Fruit fly (Drosophila melanogaster) whole organism, embryonic: ENCODE measurements around the gene M6.

Experiments
- Antp ChIP-seq: fragments of 200-800 bp; sonication (Bioruptor generic); optimal IDR thresholded peaks from 3 replicates; lab custom pipeline; 2016; ENCODE audit warnings: missing biosample characterization, missing genetic modification characterization
- Blimp-1 ChIP-seq: fragments of 200-800 bp; sonication (Bioruptor generic); optimal IDR thresholded peaks from 3 replicates; lab custom pipeline; 2018; ENCODE audit warnings: missing biosample characterization, missing genetic modification characterization, mild to moderate bottlenecking, moderate library complexity, missing genetic modification reagents
- CG10267 ChIP-seq: fragments of 200-800 bp; sonication (Bioruptor generic); optimal IDR thresholded peaks from 2 replicates; lab custom pipeline; 2018; ENCODE audit warnings: missing biosample characterization, mild to moderate bottlenecking, missing genetic modification characterization, moderate library complexity
- CG11085 ChIP-seq: fragments of 200-800 bp; sonication (Bioruptor generic); IDR thresholded peaks from 2 replicates; pipeline ENCODE4 v1.3.6; 2022; ENCODE audit warnings: missing biosample characterization, missing genetic modification characterization
- CG13424 ChIP-seq: fragments of 200-800 bp; sonication (Bioruptor generic); optimal IDR thresholded peaks from 2 replicates; lab custom pipeline; 2019; ENCODE audit warnings: missing biosample characterization, mild to moderate bottlenecking, missing genetic modification characterization, moderate library complexity
- CG14014 ChIP-seq: fragments of 200-800 bp; sonication (Bioruptor generic); IDR thresholded peaks from 2 replicates; pipeline ENCODE4 v1.3.6; 2022; ENCODE audit warnings: missing biosample characterization, missing genetic modification characterization
- CG17568 ChIP-seq: fragments of 200-800 bp; sonication (Bioruptor generic); optimal IDR thresholded peaks from 2 replicates; lab custom pipeline; 2018; ENCODE audit warnings: missing biosample characterization, mild to moderate bottlenecking, missing genetic modification characterization, moderate library complexity
- CG17829 ChIP-seq: fragments of 200-800 bp; optimal IDR thresholded peaks from 2 replicates; lab custom pipeline; 2019; ENCODE audit warnings: missing biosample characterization, mild to moderate bottlenecking, missing genetic modification characterization, moderate library complexity
- CG2202 ChIP-seq: fragments of 200-800 bp; sonication (Bioruptor generic); optimal IDR thresholded peaks from 2 replicates; lab custom pipeline; 2018; ENCODE audit warnings: missing biosample characterization, mild to moderate bottlenecking, missing genetic modification characterization
- CG3163 ChIP-seq: fragments of 200-800 bp; sonication (Bioruptor generic); optimal IDR thresholded peaks from 3 replicates; lab custom pipeline; 2016; ENCODE audit warnings: missing biosample characterization, missing genetic modification characterization
- CG32532 ChIP-seq: fragments of 200-800 bp; sonication (Bioruptor generic); IDR thresholded peaks from 2 replicates; pipeline ENCODE4 v1.3.6; 2022; ENCODE audit warnings: missing biosample characterization, missing genetic modification characterization
- CG32767 ChIP-seq: fragments of 200-800 bp; sonication (Bioruptor generic); IDR thresholded peaks from 2 replicates; pipeline ENCODE4 v1.3.6; 2022; ENCODE audit warnings: missing biosample characterization, missing genetic modification characterization
- CG3726 ChIP-seq: fragments of 200-800 bp; sonication (Bioruptor generic); IDR thresholded peaks from 3 replicates; pipeline ENCODE4, ENCODE4 v1.3.6; 2022; ENCODE audit warnings: missing biosample characterization, missing genetic modification characterization
- CG4282 ChIP-seq: fragments of 200-800 bp; sonication (Bioruptor generic); optimal IDR thresholded peaks from 2 replicates; lab custom pipeline; 2016; ENCODE audit warnings: missing biosample characterization, missing genetic modification characterization
- CG43689 ChIP-seq: fragments of 200-800 bp; sonication (Bioruptor generic); IDR thresholded peaks from 2 replicates; pipeline ENCODE4 v1.3.6; 2022; ENCODE audit warnings: missing biosample characterization, missing genetic modification characterization
- CG6175 ChIP-seq: fragments of 200-800 bp; sonication (Bioruptor generic); IDR thresholded peaks from 3 replicates; pipeline ENCODE4 v1.3.6; 2022; ENCODE audit warnings: missing biosample characterization, missing genetic modification characterization
- CG6813 ChIP-seq: fragments of 200-800 bp; sonication (Bioruptor generic); optimal IDR thresholded peaks from 2 replicates; lab custom pipeline; 2017; ENCODE audit warnings: missing biosample characterization, missing genetic modification characterization, mild to moderate bottlenecking, moderate library complexity, missing genetic modification reagents
- CG8290 ChIP-seq, 3 experiments: fragments of 200-800 bp; sonication (Bioruptor generic); optimal IDR thresholded peaks; 2 replicates each; lab custom pipeline; 2016 to 2019; ENCODE audit warnings: missing biosample characterization in 3 of 3, missing genetic modification characterization in 3 of 3, mild to moderate bottlenecking in 2 of 3, moderate library complexity in 1 of 3
- CG8478 ChIP-seq: fragments of >200 bp; optimal IDR thresholded peaks from 2 replicates; lab custom pipeline; 2018
- CG9876 ChIP-seq: fragments of 200-800 bp; sonication (Bioruptor generic); optimal IDR thresholded peaks from 2 replicates; lab custom pipeline; 2016; ENCODE audit warnings: missing biosample characterization, missing genetic modification characterization
- CTCF ChIP-seq: fragments of 200-800 bp; sonication (Bioruptor generic); optimal IDR thresholded peaks from 2 replicates; lab custom pipeline; 2017; ENCODE audit warnings: missing biosample characterization, mild to moderate bottlenecking, missing genetic modification characterization, moderate library complexity
- CoRest ChIP-seq: fragments of 200-800 bp; sonication (Bioruptor generic); optimal IDR thresholded peaks from 3 replicates; lab custom pipeline; 2018; ENCODE audit warnings: missing biosample characterization, mild to moderate bottlenecking, missing genetic modification characterization, moderate library complexity
- Dp ChIP-seq: fragments of 200-800 bp; sonication (Bioruptor generic); optimal IDR thresholded peaks from 2 replicates; lab custom pipeline; 2018; ENCODE audit warnings: missing biosample characterization, mild to moderate bottlenecking, missing genetic modification characterization, moderate library complexity
- Eip74EF ChIP-seq, 2 experiments: fragments of 200-800 bp in 1 of 2; fragments of >200 bp in 1 of 2; sonication (Bioruptor generic) in 1 of 2; optimal IDR thresholded peaks; 2 replicates each; lab custom pipeline; 2017 to 2019; ENCODE audit warnings: missing biosample characterization in 2 of 2, missing genetic modification characterization in 2 of 2, mild to moderate bottlenecking in 1 of 2, moderate library complexity in 1 of 2
- Ets97D ChIP-seq: fragments of 200-800 bp; sonication (Bioruptor generic); optimal IDR thresholded peaks from 3 replicates; lab custom pipeline; 2016; ENCODE audit warnings: missing biosample characterization, missing genetic modification characterization
- HHEX ChIP-seq: fragments of 200-800 bp; sonication (Bioruptor generic); optimal IDR thresholded peaks from 3 replicates; lab custom pipeline; 2017; ENCODE audit warnings: missing biosample characterization, mild to moderate bottlenecking, missing genetic modification characterization, missing genetic modification reagents
- Hr78 ChIP-seq, 2 experiments: fragments of 200-800 bp in 1 of 2; fragments of >200 bp in 1 of 2; sonication (Bioruptor generic) in 1 of 2; optimal IDR thresholded peaks; 2 replicates each; lab custom pipeline; 2017 to 2019; ENCODE audit warnings: missing biosample characterization in 2 of 2, missing genetic modification characterization in 2 of 2, mild to moderate bottlenecking in 1 of 2, moderate library complexity in 1 of 2
- MBD-R2 ChIP-seq: fragments of 200-800 bp; sonication (Bioruptor generic); IDR thresholded peaks from 2 replicates; pipeline ENCODE4 v1.3.6; 2022; ENCODE audit warnings: missing biosample characterization, missing genetic modification characterization
- Max ChIP-seq: fragments of 200-800 bp; sonication (Bioruptor generic); optimal IDR thresholded peaks from 2 replicates; lab custom pipeline; 2016; ENCODE audit warnings: missing biosample characterization, mild to moderate bottlenecking, missing genetic modification characterization
- Meics ChIP-seq: fragments of 200-800 bp; sonication (Bioruptor generic); optimal IDR thresholded peaks from 2 replicates; lab custom pipeline; 2017; ENCODE audit warnings: missing biosample characterization, mild to moderate bottlenecking, missing genetic modification characterization
- Mrtf ChIP-seq: fragments of 200-800 bp; sonication (Bioruptor generic); IDR thresholded peaks from 3 replicates; pipeline ENCODE4 v1.3.6; 2022; ENCODE audit warnings: missing biosample characterization, missing genetic modification characterization
- Myb ChIP-seq: fragments of 200-800 bp; sonication (Bioruptor generic); optimal IDR thresholded peaks from 2 replicates; lab custom pipeline; 2016; ENCODE audit warnings: missing biosample characterization, missing genetic modification characterization
- Nf-YC ChIP-seq: fragments of 200-800 bp; optimal IDR thresholded peaks from 3 replicates; lab custom pipeline; 2019; ENCODE audit warnings: missing biosample characterization, mild to moderate bottlenecking, missing genetic modification characterization, moderate library complexity
- Ptx1 ChIP-seq: fragments of 200-800 bp; sonication (Bioruptor generic); IDR thresholded peaks from 2 replicates; pipeline ENCODE4 v1.3.6; 2022; ENCODE audit warnings: missing biosample characterization, missing genetic modification characterization
- ase ChIP-seq: fragments of 200-800 bp; sonication (Bioruptor generic); IDR thresholded peaks from 3 replicates; pipeline ENCODE4 v1.3.6; 2022; ENCODE audit warnings: missing biosample characterization, missing genetic modification characterization
- ash1 ChIP-seq: fragments of 200-800 bp; sonication (Bioruptor generic); optimal IDR thresholded peaks from 2 replicates; lab custom pipeline; 2018; ENCODE audit warnings: missing biosample characterization, mild to moderate bottlenecking, missing genetic modification characterization
- ato ChIP-seq: fragments of 200-800 bp; sonication (Bioruptor generic); IDR thresholded peaks from 2 replicates; pipeline ENCODE4 v1.3.6; 2022; ENCODE audit warnings: missing biosample characterization, missing genetic modification characterization; ENCODE audit not compliant: partially characterized antibody
- chm ChIP-seq: fragments of 200-800 bp; sonication (Bioruptor generic); IDR thresholded peaks from 2 replicates; pipeline ENCODE4 v1.3.6; 2022; ENCODE audit warnings: missing biosample characterization, missing genetic modification characterization
- jumu ChIP-seq: fragments of 200-800 bp; sonication (Bioruptor generic); optimal IDR thresholded peaks from 3 replicates; lab custom pipeline; 2016; ENCODE audit warnings: missing biosample characterization, missing genetic modification characterization
- lmd ChIP-seq: fragments of 200-800 bp; sonication (Bioruptor generic); IDR thresholded peaks from 2 replicates; pipeline ENCODE4 v1.3.6; 2022; ENCODE audit warnings: missing biosample characterization, missing genetic modification characterization
- lov ChIP-seq, 2 experiments: fragments of 200-800 bp in 1 of 2; fragments of >200 bp in 1 of 2; sonication (Bioruptor generic) in 1 of 2; IDR thresholded peaks in 1 of 2; optimal IDR thresholded peaks in 1 of 2; 2 replicates in 1 of 2; 3 replicates in 1 of 2; pipeline versions ENCODE4 v1.3.6 to Lab custom; 2017 to 2022; ENCODE audit warnings: missing biosample characterization in 1 of 2, missing genetic modification characterization in 1 of 2
- pzg ChIP-seq: fragments of 200-800 bp; sonication (Bioruptor generic); optimal IDR thresholded peaks from 3 replicates; lab custom pipeline; 2018; ENCODE audit warnings: missing biosample characterization, mild to moderate bottlenecking, missing genetic modification characterization, moderate library complexity
- schlank ChIP-seq: fragments of 200-800 bp; sonication (Bioruptor generic); optimal IDR thresholded peaks from 2 replicates; lab custom pipeline; 2018; ENCODE audit warnings: missing biosample characterization, mild to moderate bottlenecking, missing genetic modification characterization
- sima ChIP-seq: fragments of 200-800 bp; sonication (Bioruptor generic); optimal IDR thresholded peaks from 2 replicates; lab custom pipeline; 2016; ENCODE audit warnings: missing biosample characterization, missing genetic modification characterization
- slp2 ChIP-seq: fragments of 200-800 bp; sonication (Bioruptor generic); optimal IDR thresholded peaks from 2 replicates; lab custom pipeline; 2016; ENCODE audit warnings: missing biosample characterization, missing genetic modification characterization
- so ChIP-seq: fragments of 200-800 bp; sonication (Bioruptor generic); IDR thresholded peaks from 3 replicates; pipeline ENCODE4 v1.3.6; 2022; ENCODE audit warnings: missing biosample characterization, missing genetic modification characterization
- tup ChIP-seq: fragments of 200-800 bp; sonication (Bioruptor generic); optimal IDR thresholded peaks from 2 replicates; lab custom pipeline; 2016; ENCODE audit warnings: missing biosample characterization, mild to moderate bottlenecking, missing genetic modification characterization, moderate library complexity
- vfl ChIP-seq: fragments of 200-800 bp; sonication (Bioruptor generic); optimal IDR thresholded peaks from 2 replicates; lab custom pipeline; 2016; ENCODE audit warnings: missing biosample characterization, missing genetic modification characterization
- vvl ChIP-seq: fragments of 200-800 bp; sonication (Bioruptor generic); IDR thresholded peaks from 2 replicates; pipeline ENCODE4 v1.3.6; 2022; ENCODE audit warnings: missing biosample characterization, missing genetic modification characterization
- wdn ChIP-seq: fragments of 200-800 bp; sonication (Bioruptor generic); IDR thresholded peaks from 2 replicates; pipeline ENCODE4 v1.3.6; 2022; ENCODE audit warnings: missing biosample characterization, missing genetic modification characterization
- z ChIP-seq: fragments of 200-800 bp; sonication (Bioruptor generic); IDR thresholded peaks from 3 replicates; pipeline ENCODE4 v1.3.6; 2022; ENCODE audit warnings: missing biosample characterization, missing genetic modification characterization
- zfh1 ChIP-seq: fragments of 200-800 bp; sonication (Bioruptor generic); IDR thresholded peaks from 3 replicates; pipeline ENCODE4 v1.3.6; 2022; ENCODE audit warnings: missing biosample characterization, missing genetic modification characterization

M6 gene

DNA sequence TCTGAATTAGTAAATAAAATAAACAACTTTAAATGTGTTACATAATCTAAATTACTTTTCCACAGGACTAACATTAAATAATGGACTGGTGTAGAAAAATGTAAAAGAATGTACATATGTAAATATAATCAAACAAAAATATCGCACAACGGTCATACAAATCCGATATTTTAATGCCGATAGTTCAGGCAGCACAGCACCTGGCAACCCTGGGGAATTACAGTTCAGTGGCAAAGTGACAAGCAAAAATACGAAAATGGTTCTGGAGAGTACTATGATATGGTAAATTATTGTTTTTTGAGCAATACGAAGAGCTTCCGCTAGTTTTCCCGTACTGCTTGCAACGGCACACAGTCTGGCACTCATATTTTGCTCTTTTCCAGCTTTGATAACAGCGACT, 29.2 kb downstream of the M6 start, which contains the start of gene Rpn10:
Rpn10 (plus strand) TSS at position 144 of the 400 bp plus-strand sequence.
- no peak for TF ChIP-seq slp2 (GFP tag; lab: Kevin White, UChicago)
- TF ChIP-seq CG2202 (tag; lab: Kevin White, UChicago), result no peak
- no peak for TF ChIP-seq CG32767 (GFP tag; lab: Robert Waterston, UW)
- no peak for TF ChIP-seq chm
- TF ChIP-seq CG17829 (tag; lab: Kevin White, UChicago), result peak; percentile 58
- TF ChIP-seq wdn (GFP tag; lab: Robert Waterston, UW), result no peak
- TF ChIP-seq CG8478 (lab: Kevin White, UChicago), result no peak
- TF ChIP-seq Hr78 (GFP tag; optimal IDR thresholded peaks at IDR 0.05; lab: Kevin White, UChicago), result peak in 1 of 2 experiments; percentile 99
- peak; percentile 67 for TF ChIP-seq CoRest (tag; lab: Kevin White, UChicago)
- no peak for TF ChIP-seq CG4282 (GFP tag; lab: Kevin White, UChicago)
- no peak for TF ChIP-seq Nf-YC (tag; lab: Kevin White, UChicago)
- no peak for TF ChIP-seq Ptx1 (GFP tag; lab: Robert Waterston, UW)
- TF ChIP-seq Max (GFP tag; lab: Kevin White, UChicago), result no peak
- TF ChIP-seq CG32532 (GFP tag; lab: Robert Waterston, UW), result peak; percentile 71
- TF ChIP-seq ash1 (GFP tag; lab: Kevin White, UChicago), result no peak
- TF ChIP-seq ato (GFP tag; lab: Robert Waterston, UW), result peak; percentile 97
- TF ChIP-seq vvl (GFP tag; lab: Robert Waterston, UW), result no peak; the same call in 1 of the 2 replicates
- no peak for TF ChIP-seq Blimp-1
- no peak for TF ChIP-seq jumu (GFP tag; lab: Kevin White, UChicago)
- peak; percentile 73 for TF ChIP-seq CTCF (GFP tag; lab: Kevin White, UChicago)
- peak; percentile 76 for TF ChIP-seq Ets97D (GFP tag; lab: Kevin White, UChicago)
- no peak for TF ChIP-seq lov (optimal IDR thresholded peaks at IDR 0.05; lab: Kevin White, UChicago)
- no peak for TF ChIP-seq lov (GFP tag; IDR thresholded peaks at IDR 0.05; lab: Robert Waterston, UW)
- peak; percentile 59 for TF ChIP-seq Dp (GFP tag; lab: Kevin White, UChicago)
- no peak for TF ChIP-seq sima (GFP tag; lab: Kevin White, UChicago)
- TF ChIP-seq CG3726 (GFP tag; lab: Robert Waterston, UW), result no peak
- TF ChIP-seq vfl (GFP tag; lab: Kevin White, UChicago), result no peak
- TF ChIP-seq CG13424 (tag; lab: Kevin White, UChicago), result peak; percentile 44
- TF ChIP-seq CG6175 (GFP tag; lab: Robert Waterston, UW), result no peak
- no peak for TF ChIP-seq HHEX
- no peak for TF ChIP-seq z (GFP tag; lab: Robert Waterston, UW)
- TF ChIP-seq so, result no peak
- peak; percentile 94 for TF ChIP-seq pzg (GFP tag; lab: Kevin White, UChicago)
- no peak for TF ChIP-seq Meics (GFP tag; lab: Kevin White, UChicago)
- no peak for TF ChIP-seq Mrtf (GFP tag; lab: Robert Waterston, UW)
- peak; percentile 82 for TF ChIP-seq Myb
- TF ChIP-seq CG17568, result no peak
- TF ChIP-seq Eip74EF (GFP tag; optimal IDR thresholded peaks at IDR 0.05; lab: Kevin White, UChicago), result no peak
- no peak for TF ChIP-seq CG9876 (GFP tag; lab: Kevin White, UChicago)
- TF ChIP-seq MBD-R2 (GFP tag; lab: Robert Waterston, UW), result peak; percentile 99
- no peak for TF ChIP-seq lmd (GFP tag; lab: Robert Waterston, UW)
- peak; percentile 58 for TF ChIP-seq CG10267 (tag; lab: Kevin White, UChicago)
- no peak for TF ChIP-seq ase (GFP tag; lab: Robert Waterston, UW)
- peak; percentile 49; the same call in 1 of the 2 replicates for TF ChIP-seq CG14014 (GFP tag; lab: Robert Waterston, UW)
- TF ChIP-seq CG43689, result no peak
- no peak for TF ChIP-seq zfh1 (GFP tag; lab: Robert Waterston, UW)
- TF ChIP-seq CG11085, result no peak
- no peak for TF ChIP-seq CG6813 (GFP tag; lab: Kevin White, UChicago)
- TF ChIP-seq CG3163 (GFP tag; lab: Kevin White, UChicago), result no peak
- no peak for TF ChIP-seq schlank (tag; lab: Kevin White, UChicago)
- peak; percentile 50 for TF ChIP-seq CG8290 (GFP tag; optimal IDR thresholded peaks at IDR 0.05; lab: Kevin White, UChicago)
- TF ChIP-seq CG8290 (tag; optimal IDR thresholded peaks at IDR 0.05; lab: Kevin White, UChicago), result peak in 1 of 2 experiments; percentile 66
- TF ChIP-seq tup (GFP tag; lab: Kevin White, UChicago), result no peak
- peak; percentile 29 for TF ChIP-seq Antp (GFP tag; lab: Kevin White, UChicago)
